Worm (Caenorhabditis elegans): ENCODE data around the gene vrk-1.

ce11 chrII:5962343-5962742 is 40.6 kb downstream of the vrk-1 start:
- TF ChIP-seq nfya-1 (tag; optimal IDR thresholded peaks at IDR 0.05) (no peak), hlh-6 (tag; optimal IDR thresholded peaks at IDR 0.05) (no peak), ceh-19 (GFP tag; optimal IDR thresholded peaks at IDR 0.05) (no peak), nhr-232 (tag; optimal IDR thresholded peaks at IDR 0.05) (no peak), hlh-15 (tag; optimal IDR thresholded peaks at IDR 0.05) (no peak), pha-4 (tag; optimal IDR thresholded peaks at IDR 0.05) (no peak), pax-1 (tag; optimal IDR thresholded peaks at IDR 0.05) (no peak), C08G9.2 (tag; optimal IDR thresholded peaks at IDR 0.05) (no peak), odd-2 (tag; optimal IDR thresholded peaks at IDR 0.05) (no peak), ceh-9 (tag; optimal IDR thresholded peaks at IDR 0.05) (no peak), unc-86 (tag; optimal IDR thresholded peaks at IDR 0.05) (no peak), ceh-6 (GFP tag; optimal IDR thresholded peaks at IDR 0.05) (no peak), ceh-18 (tag; optimal IDR thresholded peaks at IDR 0.05) (no peak)
